Worm (Caenorhabditis elegans) whole organism, L1 larva: ENCODE measurements around the gene ncx-6.

ENCODE experiments used
- aly-2 ChIP-seq: fragments of 150-350 bp; optimal IDR thresholded peaks from 2 replicates; lab custom pipeline; 2014; ENCODE audit warnings: missing biosample characterization, missing genetic modification characterization
- ama-1 ChIP-seq: fragments of 150-350 bp; optimal IDR thresholded peaks from 2 replicates; lab custom pipeline; 2014
- egl-27 ChIP-seq, 2 experiments: fragments of 150-350 bp in 1 of 2; sonication (generic microtip); optimal IDR thresholded peaks; 3 replicates each; lab custom pipeline; 2017 to 2018; ENCODE audit warnings: missing biosample characterization in 2 of 2, missing genetic modification characterization in 2 of 2, missing genetic modification reagents in 2 of 2
- fkh-10 ChIP-seq: sonication (generic microtip); optimal IDR thresholded peaks from 2 replicates; lab custom pipeline; 2017; ENCODE audit warnings: missing biosample characterization, missing genetic modification reagents, missing genetic modification characterization
- hlh-4 ChIP-seq: sonication (generic microtip); optimal IDR thresholded peaks from 2 replicates; lab custom pipeline; 2016; ENCODE audit warnings: mild to moderate bottlenecking, missing genetic modification characterization, missing compliant biosample characterization
- lin-14 ChIP-seq: fragments of 200-800 bp; sonication (Bioruptor generic); optimal IDR thresholded peaks from 2 replicates; lab custom pipeline; 2018; ENCODE audit warnings: mild to moderate bottlenecking, missing genetic modification characterization, moderate library complexity, missing compliant biosample characterization
- lsy-2 ChIP-seq, 2 experiments: fragments of 150-350 bp; optimal IDR thresholded peaks; 2 replicates each; lab custom pipeline; 2014; ENCODE audit warnings: missing biosample characterization in 2 of 2, missing genetic modification characterization in 2 of 2
- nhr-47 ChIP-seq: sonication (generic microtip); optimal IDR thresholded peaks from 2 replicates; lab custom pipeline; 2016; ENCODE audit warnings: mild to moderate bottlenecking, missing genetic modification characterization, moderate library complexity, missing compliant biosample characterization
- nhr-77 ChIP-seq: fragments of 150-350 bp; optimal IDR thresholded peaks from 2 replicates; lab custom pipeline; 2014; ENCODE audit warnings: missing biosample characterization, missing genetic modification characterization
- nhr-85 ChIP-seq: sonication (generic microtip); peaks from one replicate; lab custom pipeline; 2016; ENCODE audit warnings: missing genetic modification characterization, inconsistent platforms, missing compliant biosample characterization
- snpc-4 ChIP-seq: fragments of 150-350 bp; optimal IDR thresholded peaks from 2 replicates; lab custom pipeline; 2014; ENCODE audit warnings: missing biosample characterization, missing genetic modification characterization
- sox-4 ChIP-seq: sonication (generic microtip); optimal IDR thresholded peaks from 2 replicates; lab custom pipeline; 2016; ENCODE audit warnings: missing genetic modification characterization, missing compliant biosample characterization
- xbp-1 ChIP-seq: sonication (generic microtip); optimal IDR thresholded peaks from 2 replicates; lab custom pipeline; 2016; ENCODE audit warnings: missing genetic modification characterization, missing compliant biosample characterization

DNA sequence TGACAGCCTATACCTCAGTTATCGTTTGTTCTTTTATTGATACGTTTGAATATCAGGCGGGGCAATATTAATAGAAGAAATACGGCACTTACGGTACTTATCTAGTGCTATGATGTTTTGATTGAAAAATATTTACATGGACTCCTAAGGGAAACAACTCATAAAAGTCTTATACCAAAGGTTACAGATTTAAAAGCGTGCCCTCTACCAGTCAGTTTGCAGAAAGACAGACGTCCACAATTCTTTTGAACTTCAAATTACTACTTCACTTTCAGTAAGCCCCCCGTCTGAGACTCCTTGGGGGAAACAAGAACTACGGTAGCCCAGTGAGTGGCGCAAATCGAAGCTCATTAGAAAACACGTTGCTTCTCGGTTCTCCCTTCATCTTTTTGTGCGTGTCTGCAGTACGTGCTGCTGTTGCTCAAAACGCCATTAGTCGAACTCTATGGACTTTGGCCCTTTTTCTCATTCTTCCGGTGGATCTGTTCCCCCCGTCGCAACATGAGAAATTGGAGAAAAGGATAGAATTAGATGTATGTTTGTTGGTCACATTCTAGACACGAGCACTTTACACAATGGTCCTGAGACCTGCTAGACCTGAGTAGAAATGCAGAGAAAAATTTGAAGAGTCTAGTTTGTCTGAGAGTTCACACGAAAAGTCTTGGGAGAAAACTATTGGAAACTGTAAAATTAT lies 51.3 kb downstream of the ncx-6 start:
- no peak for TF ChIP-seq ama-1 (lab: Kevin White, UChicago)
- no peak for TF ChIP-seq hlh-4
- TF ChIP-seq nhr-47, result no peak
- no peak for TF ChIP-seq fkh-10 (GFP tag; lab: Kevin White, UChicago)
- TF ChIP-seq egl-27 (tag; optimal IDR thresholded peaks at IDR 0.05; lab: Kevin White, UChicago), result no peak
- TF ChIP-seq lsy-2 (tag; optimal IDR thresholded peaks at IDR 0.05; lab: Kevin White, UChicago), result no peak
- no peak for TF ChIP-seq nhr-77
- TF ChIP-seq lin-14 (GFP tag; lab: Kevin White, UChicago), result peak; percentile 68
- no peak for TF ChIP-seq snpc-4
- TF ChIP-seq nhr-85 (tag; lab: Kevin White, UChicago), result peak; percentile 48
- TF ChIP-seq sox-4 (tag; lab: Kevin White, UChicago), result no peak
- TF ChIP-seq aly-2 (tag; lab: Kevin White, UChicago), result no peak
- no peak for TF ChIP-seq xbp-1
